Worm (Caenorhabditis elegans): ENCODE measurements around the gene fbxb-87.

DNA sequence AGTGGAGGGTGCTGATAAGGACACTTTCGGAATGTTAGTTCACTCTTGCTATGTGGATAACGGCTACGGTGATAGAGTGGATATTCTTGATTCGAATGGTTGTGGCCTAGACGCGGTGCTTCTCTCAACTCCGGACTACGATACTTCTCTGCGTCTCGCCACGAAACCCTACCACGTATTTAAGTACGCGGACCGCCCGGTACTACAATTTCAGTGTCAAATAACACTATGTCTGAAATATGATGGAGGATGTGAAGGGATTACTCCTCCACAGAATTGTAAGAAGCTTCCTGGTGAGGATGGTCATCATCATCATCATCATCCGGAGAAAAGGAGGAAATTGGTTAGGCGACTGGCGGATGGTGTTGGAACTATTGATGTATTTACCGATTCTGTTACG lies 20.7 kb downstream of the fbxb-87 start:
- TF ChIP-seq ztf-11 (tag; optimal IDR thresholded peaks at IDR 0.05): no peak
- no peak for TF ChIP-seq mdt-29 (GFP tag; IDR thresholded peaks at IDR 0.05)
- no peak for TF ChIP-seq nhr-237 (tag; optimal IDR thresholded peaks at IDR 0.05)
- no peak for TF ChIP-seq nhr-11 (tag; optimal IDR thresholded peaks at IDR 0.05)
- TF ChIP-seq madf-9 (GFP tag; conservative IDR thresholded peaks at IDR 0.05): no peak
